Fruit fly (Drosophila melanogaster) whole organism, prepupa: ENCODE measurements around the gene DCAF12.

Experiments used
- CG10669 ChIP-seq: fragments of 200-800 bp; sonication (Bioruptor generic); optimal IDR thresholded peaks from 3 replicates; lab custom pipeline; 2018; ENCODE audit warnings: missing biosample characterization, mild to moderate bottlenecking, missing genetic modification characterization, moderate library complexity
- CG11294 ChIP-seq: fragments of 200-800 bp; sonication (Bioruptor generic); IDR thresholded peaks from 2 replicates; pipeline ENCODE4 v1.3.6; 2022; ENCODE audit warnings: missing biosample characterization, missing genetic modification characterization
- CG11902 ChIP-seq: fragments of 200-800 bp; sonication (Bioruptor generic); optimal IDR thresholded peaks from 3 replicates; lab custom pipeline; 2016; ENCODE audit warnings: missing biosample characterization, missing genetic modification characterization
- CG1621 ChIP-seq: fragments of 200-800 bp; sonication (Bioruptor generic); optimal IDR thresholded peaks from 3 replicates; lab custom pipeline; 2018; ENCODE audit warnings: missing biosample characterization, mild to moderate bottlenecking, missing genetic modification characterization
- CG3032 ChIP-seq: fragments of 200-800 bp; optimal IDR thresholded peaks from 2 replicates; lab custom pipeline; 2019; ENCODE audit warnings: missing biosample characterization, mild to moderate bottlenecking, missing genetic modification characterization, moderate library complexity
- CG34406 ChIP-seq: fragments of 200-800 bp; sonication (Bioruptor generic); optimal IDR thresholded peaks from 3 replicates; lab custom pipeline; 2016; ENCODE audit warnings: missing biosample characterization, missing genetic modification characterization
- CG6163 ChIP-seq: fragments of 200-800 bp; sonication (Bioruptor generic); IDR thresholded peaks from 3 replicates; pipeline ENCODE4 v1.3.6; 2022; ENCODE audit warnings: missing biosample characterization, missing genetic modification characterization
- CG6808 ChIP-seq: fragments of 200-800 bp; sonication (Bioruptor generic); optimal IDR thresholded peaks from 3 replicates; lab custom pipeline; 2017; ENCODE audit warnings: missing biosample characterization, missing genetic modification characterization, mild to moderate bottlenecking, moderate library complexity, missing genetic modification reagents
- CG8119 ChIP-seq: fragments of 200-800 bp; sonication (Bioruptor generic); IDR thresholded peaks from 3 replicates; pipeline ENCODE4 v1.3.6; 2022; ENCODE audit warnings: missing biosample characterization, missing genetic modification characterization
- CG8632 ChIP-seq: fragments of 200-800 bp; sonication (Bioruptor generic); optimal IDR thresholded peaks from 3 replicates; lab custom pipeline; 2016; ENCODE audit warnings: missing biosample characterization, missing genetic modification characterization
- Eip78C ChIP-seq: fragments of 200-800 bp; sonication (Bioruptor generic); peaks from one replicate; lab custom pipeline; 2016; ENCODE audit warnings: missing biosample characterization, missing genetic modification characterization
- Eip93F ChIP-seq: fragments of 200-800 bp; sonication (Bioruptor generic); optimal IDR thresholded peaks from 2 replicates; lab custom pipeline; 2016; ENCODE audit warnings: missing biosample characterization, mild to moderate bottlenecking, missing genetic modification characterization
- Ets21C ChIP-seq: fragments of 200-800 bp; sonication (Bioruptor generic); optimal IDR thresholded peaks from 3 replicates; lab custom pipeline; 2016; ENCODE audit warnings: missing biosample characterization, missing genetic modification characterization
- Ets96B ChIP-seq: fragments of 200-800 bp; optimal IDR thresholded peaks from 2 replicates; lab custom pipeline; 2019; ENCODE audit warnings: missing biosample characterization, mild to moderate bottlenecking, missing genetic modification characterization, moderate library complexity
- Hr4 ChIP-seq: fragments of 200-800 bp; sonication (Bioruptor generic); optimal IDR thresholded peaks from 3 replicates; lab custom pipeline; 2016; ENCODE audit warnings: missing biosample characterization, missing genetic modification characterization
- Lpt ChIP-seq: fragments of 200-800 bp; sonication (Bioruptor generic); optimal IDR thresholded peaks from 3 replicates; lab custom pipeline; 2016; ENCODE audit warnings: missing biosample characterization, missing genetic modification characterization
- Met ChIP-seq: fragments of 200-800 bp; sonication (Bioruptor generic); optimal IDR thresholded peaks from 3 replicates; lab custom pipeline; 2016; ENCODE audit warnings: missing biosample characterization, missing genetic modification characterization
- OdsH ChIP-seq: fragments of 200-800 bp; sonication (Bioruptor generic); optimal IDR thresholded peaks from 3 replicates; lab custom pipeline; 2016; ENCODE audit warnings: missing biosample characterization, missing genetic modification characterization
- Sox14 ChIP-seq: fragments of 200-800 bp; sonication (Bioruptor generic); optimal IDR thresholded peaks from 3 replicates; lab custom pipeline; 2016; ENCODE audit warnings: missing biosample characterization, missing genetic modification characterization
- Sox15 ChIP-seq: fragments of 200-800 bp; sonication (Bioruptor generic); optimal IDR thresholded peaks from 3 replicates; lab custom pipeline; 2016; ENCODE audit warnings: missing biosample characterization, missing genetic modification characterization
- cyc ChIP-seq: fragments of 200-800 bp; sonication (Bioruptor generic); optimal IDR thresholded peaks from 3 replicates; lab custom pipeline; 2016; ENCODE audit warnings: missing biosample characterization, missing genetic modification characterization
- dsx ChIP-seq: fragments of 200-800 bp; optimal IDR thresholded peaks from 3 replicates; lab custom pipeline; 2019; ENCODE audit warnings: missing biosample characterization, mild to moderate bottlenecking, missing genetic modification characterization, moderate library complexity; ENCODE audit not compliant: poor library complexity, severe bottlenecking
- eg ChIP-seq: fragments of 200-800 bp; sonication (Bioruptor generic); IDR thresholded peaks from 3 replicates; pipeline ENCODE4 v1.3.6; 2022; ENCODE audit warnings: missing biosample characterization, missing genetic modification characterization
- fd59A ChIP-seq: fragments of 200-800 bp; sonication (Bioruptor generic); optimal IDR thresholded peaks from 2 replicates; lab custom pipeline; 2017; ENCODE audit warnings: missing biosample characterization, mild to moderate bottlenecking, missing genetic modification characterization, missing genetic modification reagents
- fd85E ChIP-seq: fragments of 200-800 bp; sonication (Bioruptor generic); optimal IDR thresholded peaks from 3 replicates; lab custom pipeline; 2016; ENCODE audit warnings: missing biosample characterization, missing genetic modification characterization
- fkh ChIP-seq: fragments of 200-800 bp; sonication (Bioruptor generic); optimal IDR thresholded peaks from 3 replicates; lab custom pipeline; 2017; ENCODE audit warnings: missing biosample characterization, mild to moderate bottlenecking, missing genetic modification characterization, moderate library complexity
- pdm3 ChIP-seq: fragments of 200-800 bp; sonication (Bioruptor generic); optimal IDR thresholded peaks from 3 replicates; lab custom pipeline; 2016; ENCODE audit warnings: missing biosample characterization, missing genetic modification characterization
- spab ChIP-seq: fragments of 200-800 bp; sonication (Bioruptor generic); optimal IDR thresholded peaks from 2 replicates; lab custom pipeline; 2017; ENCODE audit warnings: missing biosample characterization, mild to moderate bottlenecking, missing genetic modification characterization, missing genetic modification reagents
- ss ChIP-seq, 2 experiments: fragments of 200-800 bp; sonication (Bioruptor generic); optimal IDR thresholded peaks; 2 replicates in 1 of 2; 3 replicates in 1 of 2; lab custom pipeline; 2017 to 2018; ENCODE audit warnings: mild to moderate bottlenecking in 2 of 2, missing biosample characterization in 2 of 2, missing genetic modification characterization in 2 of 2, moderate library complexity in 1 of 2
- svp ChIP-seq: fragments of 200-800 bp; sonication (Bioruptor generic); peaks from one replicate; lab custom pipeline; 2016; ENCODE audit warnings: missing biosample characterization, missing genetic modification characterization

Gene DCAF12

dm6 chr3R:11989996-11990395, 26.8 kb downstream of the DCAF12 start:
- no peak for TF ChIP-seq spab (GFP tag; lab: Kevin White, UChicago)
- TF ChIP-seq Lpt (GFP tag; lab: Kevin White, UChicago) = no peak

- TF ChIP-seq CG3032 (tag; lab: Kevin White, UChicago) = no peak
- 0 out of 3 replicates have a peak, but pooled peaks have one; percentile 24 for TF ChIP-seq CG6163 (GFP tag; lab: Robert Waterston, UW)
Measured at dm6 chr3R:11989206-11989605, 27.6 kb downstream of the DCAF12 start.

DNA sequence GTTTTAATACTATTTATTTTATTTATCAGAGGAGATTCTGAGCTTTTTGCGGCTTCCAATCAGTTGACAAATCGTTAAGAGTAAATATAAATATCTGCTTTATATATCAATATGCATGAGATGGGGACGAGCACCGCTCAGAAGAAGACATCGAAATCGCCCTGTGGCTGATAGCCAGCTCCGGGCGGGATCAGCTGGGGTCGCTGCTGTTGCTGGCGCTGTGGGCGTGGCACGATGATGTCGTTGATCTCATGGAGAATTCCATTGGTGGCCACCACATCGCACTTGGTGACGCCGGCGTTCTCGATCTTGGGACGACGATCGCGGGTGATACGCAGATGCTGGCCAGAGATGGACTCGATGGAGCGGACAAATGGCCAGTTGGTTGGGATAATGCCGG, 32.0 kb downstream of the DCAF12 start:
- no peak for TF ChIP-seq cyc
- TF ChIP-seq ss (GFP tag; optimal IDR thresholded peaks at IDR 0.05; lab: Kevin White, UChicago) = peak in 1 of 2 experiments; percentile 22
- TF ChIP-seq Eip78C = peak; percentile 75
- peak; percentile 99 for TF ChIP-seq svp (GFP tag; lab: Kevin White, UChicago)

DNA sequence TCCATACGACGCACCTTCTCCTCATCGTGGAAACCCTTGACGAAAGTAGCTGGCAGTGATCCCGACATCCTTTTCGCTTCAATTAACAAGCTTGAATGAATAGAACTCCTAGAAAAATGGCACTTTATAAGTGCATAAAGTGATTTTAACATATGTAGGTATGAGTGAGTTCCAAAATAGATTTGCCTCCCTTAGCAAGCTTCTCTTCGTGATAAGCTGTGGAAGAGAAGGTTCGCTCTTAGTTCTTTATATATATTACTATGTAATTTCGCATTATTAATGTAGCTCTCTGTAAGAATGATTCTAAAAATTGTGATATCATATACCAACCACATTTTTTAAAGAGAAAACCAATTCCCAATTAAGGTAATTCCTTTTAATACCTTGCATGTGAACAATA, 32.4 kb downstream of the DCAF12 start, which contains the start of gene CG3397:
Gene CG3397, minus strand, starts transcription at position 101 of the 400 bp plus-strand sequence.
- no peak for TF ChIP-seq CG6808
- no peak for TF ChIP-seq eg (GFP tag; lab: Robert Waterston, UW)
- no peak for TF ChIP-seq OdsH (GFP tag; lab: Kevin White, UChicago)
- no peak for TF ChIP-seq spab (GFP tag; lab: Kevin White, UChicago)
- no peak for TF ChIP-seq fd59A (GFP tag; lab: Kevin White, UChicago)
- TF ChIP-seq dsx (GFP tag; lab: Kevin White, UChicago) = no peak
- TF ChIP-seq CG6163 (GFP tag; lab: Robert Waterston, UW) = no peak
- TF ChIP-seq CG10669 (GFP tag; lab: Kevin White, UChicago) = no peak
- TF ChIP-seq, all 60 proteins: peak for 0

DNA sequence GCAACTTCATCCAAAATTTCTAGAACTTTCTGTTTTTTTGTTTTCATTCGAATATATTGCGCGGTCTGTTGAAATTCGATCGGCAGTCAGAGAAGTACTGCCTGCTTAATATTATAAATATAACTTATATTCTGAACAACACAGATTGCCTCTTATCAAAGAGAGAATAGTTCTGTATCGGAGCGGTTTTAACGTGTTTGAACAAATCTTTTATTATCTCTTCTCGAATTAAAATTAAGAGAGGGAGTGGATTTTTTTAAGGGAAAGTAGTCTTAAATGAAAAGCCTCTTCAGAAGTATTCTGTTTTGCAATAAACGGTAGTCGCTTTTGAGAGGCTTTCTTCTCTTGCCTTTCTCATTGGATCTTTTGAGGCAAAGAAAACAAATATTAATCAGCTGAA, 34.3 kb downstream of the DCAF12 start:
- TF ChIP-seq Eip93F (GFP tag; lab: Kevin White, UChicago) = peak; percentile 53
- TF ChIP-seq Sox15 (GFP tag; lab: Kevin White, UChicago) = no peak

DNA sequence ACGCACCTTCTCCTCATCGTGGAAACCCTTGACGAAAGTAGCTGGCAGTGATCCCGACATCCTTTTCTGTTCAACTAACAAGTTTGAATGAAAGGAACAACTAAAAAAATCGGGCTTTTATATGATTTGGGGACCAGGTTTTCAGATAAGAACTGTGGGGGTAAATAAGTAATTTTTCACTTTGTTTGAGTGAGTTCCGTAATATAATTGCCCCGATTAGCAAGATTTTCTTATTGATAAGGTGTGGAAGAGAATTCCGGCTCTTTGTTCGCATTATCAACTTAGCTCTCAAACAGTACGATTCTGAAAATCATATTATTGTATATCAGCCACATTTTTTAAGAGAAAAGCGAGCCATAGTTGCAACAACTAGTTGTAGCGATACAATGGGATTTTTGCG, 34.9 kb downstream of the DCAF12 start, which contains the start of gene CG12224:
Gene CG12224, minus strand, starts transcription at position 101 of the 400 bp plus-strand sequence.
- TF ChIP-seq pdm3 (no peak), Sox15 (GFP tag; lab: Kevin White, UChicago) (no peak), CG8632 (no peak), Met (no peak), CG34406 (GFP tag; lab: Kevin White, UChicago) (no peak), dsx (GFP tag; lab: Kevin White, UChicago) (no peak), Ets21C (GFP tag; lab: Kevin White, UChicago) (no peak), CG1621 (tag; lab: Kevin White, UChicago) (no peak), fd59A (GFP tag; lab: Kevin White, UChicago) (no peak), Hr4 (GFP tag; lab: Kevin White, UChicago) (no peak), CG11902 (GFP tag; lab: Kevin White, UChicago) (no peak), Lpt (GFP tag; lab: Kevin White, UChicago) (no peak), fkh (GFP tag; lab: Kevin White, UChicago) (no peak), CG11294 (GFP tag; lab: Robert Waterston, UW) (no peak), spab (GFP tag; lab: Kevin White, UChicago) (no peak), CG8119 (no peak), fd85E (GFP tag; lab: Kevin White, UChicago) (no peak), Sox14 (GFP tag; lab: Kevin White, UChicago) (no peak), Ets96B (tag; lab: Kevin White, UChicago) (no peak), OdsH (GFP tag; lab: Kevin White, UChicago) (no peak)
